Fruit fly (Drosophila melanogaster): ENCODE data around the gene CG42564.

CG42564 gene

dm6 chr3R:6351696-6352378 is 22.4 kb upstream of the CG42564 start (continued):
- TF ChIP-seq Eip74EF (GFP tag; optimal IDR thresholded peaks at IDR 0.05) (peak in 1 of 2 experiments; percentile 53), CG12769 (tag; optimal IDR thresholded peaks at IDR 0.05) (peak; percentile 70), slp2 (GFP tag; optimal IDR thresholded peaks at IDR 0.05) (peak; percentile 13), crol (GFP tag; IDR thresholded peaks at IDR 0.05) (peak; percentile 75), CG7987 (GFP tag; optimal IDR thresholded peaks at IDR 0.05) (no peak), CG10959 (GFP tag; IDR thresholded peaks at IDR 0.05) (no peak), PHDP (tag; optimal IDR thresholded peaks at IDR 0.05) (peak; percentile 21), dysf (GFP tag; IDR thresholded peaks at IDR 0.05) (peak; percentile 47; the same call in 1 of the 3 replicates), Hsf (GFP tag; optimal IDR thresholded peaks at IDR 0.05) (peak; percentile 8), CG15269 (tag; optimal IDR thresholded peaks at IDR 0.05) (peak; percentile 10), sd (tag; optimal IDR thresholded peaks at IDR 0.05) (peak; percentile 13), Max (GFP tag; optimal IDR thresholded peaks at IDR 0.05) (no peak), schlank (tag; optimal IDR thresholded peaks at IDR 0.05) (no peak), TFAM (GFP tag; optimal IDR thresholded peaks at IDR 0.05) (no peak), CG17829 (tag; optimal IDR thresholded peaks at IDR 0.05) (peak; percentile 36), gro (GFP tag; optimal IDR thresholded peaks at IDR 0.05) (no peak), run (tag; optimal IDR thresholded peaks at IDR 0.05) (peak; percentile 24), CG10979 (tag; optimal IDR thresholded peaks at IDR 0.05) (peak; percentile 38), CG13296 (GFP tag; optimal IDR thresholded peaks at IDR 0.05) (peak; percentile 41), Awh (GFP tag; IDR thresholded peaks at IDR 0.05) (no peak), pros (GFP tag; optimal IDR thresholded peaks at IDR 0.05) (no peak), NfI (GFP tag; optimal IDR thresholded peaks at IDR 0.05) (peak; percentile 22), sob (GFP tag; IDR thresholded peaks at IDR 0.05) (0 out of 2 replicates have a peak, but pooled peaks have one; percentile 14), HmgD (GFP tag; optimal IDR thresholded peaks at IDR 0.05) (no peak)

dm6 chr3R:6352436-6352835 is 21.8 kb upstream of the CG42564 start:
- TF ChIP-seq tll (GFP tag; optimal IDR thresholded peaks at IDR 0.05) (no peak), Ets65A (GFP tag) (peak; percentile 46), ab (GFP tag; optimal IDR thresholded peaks at IDR 0.05) (no peak), TFAM (GFP tag; optimal IDR thresholded peaks at IDR 0.05) (no peak), abd-A (tag; optimal IDR thresholded peaks at IDR 0.05) (no peak), CG31224 (GFP tag; IDR thresholded peaks at IDR 0.05) (peak; percentile 51; the same call in 1 of the 2 replicates), Abd-B (GFP tag; optimal IDR thresholded peaks at IDR 0.05) (no peak), crp (GFP tag; optimal IDR thresholded peaks at IDR 0.05) (no peak), crol (GFP tag; IDR thresholded peaks at IDR 0.05) (peak; percentile 55; the same call in 1 of the 2 replicates), sr (GFP tag; IDR thresholded peaks at IDR 0.05) (peak; percentile 71; the same call in 2 of the 3 replicates)

- TF ChIP-seq rib (GFP tag; IDR thresholded peaks at IDR 0.05) (no peak), Dek (tag; optimal IDR thresholded peaks at IDR 0.05) (no peak), tap (tag; optimal IDR thresholded peaks at IDR 0.05) (no peak), sug (tag; optimal IDR thresholded peaks at IDR 0.05) (no peak), CG32772 (GFP tag; IDR thresholded peaks at IDR 0.05) (no peak), Oaz (GFP tag; IDR thresholded peaks at IDR 0.05) (no peak), HLHmδ (GFP tag; optimal IDR thresholded peaks at IDR 0.05) (no peak), ATbp (GFP tag; optimal IDR thresholded peaks at IDR 0.05) (peak; percentile 21), CG10274 (GFP tag; optimal IDR thresholded peaks at IDR 0.05) (no peak), CG7987 (GFP tag; optimal IDR thresholded peaks at IDR 0.05) (no peak), CG9727 (GFP tag; optimal IDR thresholded peaks at IDR 0.05) (peak; percentile 7), Dll (GFP tag; IDR thresholded peaks at IDR 0.05; ENCODE audit: partially characterized antibody) (no peak), CG2199 (GFP tag; IDR thresholded peaks at IDR 0.05) (no peak), sim (GFP tag; IDR thresholded peaks at IDR 0.05) (no peak), fd96Cb (tag; optimal IDR thresholded peaks at IDR 0.05) (peak; percentile 30), ttk (GFP tag; IDR thresholded peaks at IDR 0.05) (no peak)
Measured at dm6 chr3R:6352893-6353623, 21.2 kb upstream of the CG42564 start.

Data from whole organism, embryonic.